Fruit fly (Drosophila melanogaster) S2 (cell line): ENCODE data around the gene CG18132.

ENCODE experiments used
- CG8478 ChIP-seq: fragments of >200 bp; optimal IDR thresholded peaks from 2 replicates; lab custom pipeline; 2018
- CTCF ChIP-seq, 2 experiments: fragments of >200 bp; optimal IDR thresholded peaks; 2 replicates each; lab custom pipeline; 2018

DNA sequence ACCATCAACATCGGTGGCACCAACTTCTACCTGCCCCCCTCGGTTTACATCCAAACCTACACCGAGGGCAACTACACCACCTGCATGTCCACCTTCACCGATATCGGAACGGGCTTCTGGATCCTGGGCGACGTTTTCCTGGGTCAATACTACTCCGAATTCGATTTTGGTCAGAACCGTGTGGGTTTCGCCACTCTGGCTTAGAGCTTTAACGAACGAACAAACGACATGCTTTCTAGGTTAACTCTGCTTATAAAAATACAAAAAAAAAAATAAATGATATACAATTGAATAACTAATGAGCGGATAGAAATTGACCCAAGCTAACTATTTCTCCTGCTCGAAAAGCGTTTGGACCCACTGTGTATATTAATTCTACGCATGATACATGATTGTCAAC lies 22.1 kb downstream of the CG18132 start, which contains the start of gene CG31926:
- TF ChIP-seq CG8478 (lab: Kevin White, UChicago) = no peak
- no peak for TF ChIP-seq CTCF (optimal IDR thresholded peaks at IDR 0.05; lab: Kevin White, UChicago)
